Fruit fly (Drosophila melanogaster) S2 (cell line): ENCODE data around the gene EMC5.

Experiments used
- CG8478 ChIP-seq: fragments of >200 bp; optimal IDR thresholded peaks from 2 replicates; lab custom pipeline; 2018
- CTCF ChIP-seq, 2 experiments: fragments of >200 bp; optimal IDR thresholded peaks; 2 replicates each; lab custom pipeline; 2018

- TF ChIP-seq CG8478 (lab: Kevin White, UChicago) (no peak), CTCF (optimal IDR thresholded peaks at IDR 0.05; lab: Kevin White, UChicago) (no peak)
These were observed 45.8 kb downstream of the EMC5 start, which contains the start of gene hook for dm6 chr2L:19033288-19033687.
